Worm (Caenorhabditis elegans) whole organism, early embryonic: ENCODE measurements around the gene Y7A5A.1.

Experiments
- ama-1 ChIP-seq: fragments of 150-350 bp; optimal IDR thresholded peaks from 2 replicates; lab custom pipeline; 2014
- flt-1 ChIP-seq: fragments of 200-800 bp; sonication (Bioruptor generic); IDR thresholded peaks from 2 replicates; pipeline ENCODE4 v1.3.6; 2022; ENCODE audit warnings: missing genetic modification characterization, missing compliant biosample characterization
- pes-1 ChIP-seq: fragments of 200-800 bp; sonication (Bioruptor generic); IDR thresholded peaks from 2 replicates; pipeline ENCODE4 v1.3.6; 2022; ENCODE audit warnings: missing genetic modification reagents, missing genetic modification characterization, missing compliant biosample characterization
- tra-4 ChIP-seq: sonication (generic microtip); optimal IDR thresholded peaks from 2 replicates; lab custom pipeline; 2017; ENCODE audit warnings: missing genetic modification characterization, missing compliant biosample characterization

- TF ChIP-seq flt-1 (GFP tag; lab: Robert Waterston, UW) (no peak), pes-1 (GFP tag; lab: Robert Waterston, UW) (no peak), ama-1 (lab: Kevin White, UChicago) (no peak), tra-4 (no peak)
Measured at ce11 chrX:15814548-15814947, 43.3 kb upstream of the Y7A5A.1 start.
